Worm (Caenorhabditis elegans) whole organism, young adult: ENCODE measurements around the gene C04E6.7.
A peak's percentile ranks its signal among the peaks of the same experiment; 100 is the strongest.

ENCODE experiments used
- D2030.7 ChIP-seq: fragments of 200-800 bp; sonication (Bioruptor generic); IDR thresholded peaks from 2 replicates; pipeline ENCODE4 v1.3.6; 2022; ENCODE audit warnings: missing genetic modification reagents, missing genetic modification characterization, missing compliant biosample characterization
- F33H1.4 ChIP-seq: fragments of 200-800 bp; sonication (Bioruptor generic); IDR thresholded peaks from 2 replicates; pipeline ENCODE4 v1.3.6; 2022; ENCODE audit warnings: missing genetic modification reagents, missing genetic modification characterization, missing compliant biosample characterization
- F37B4.10 ChIP-seq: fragments of 200-800 bp; sonication (Bioruptor generic); IDR thresholded peaks from 2 replicates; pipeline ENCODE4 v1.3.6; 2022; ENCODE audit warnings: missing genetic modification characterization, missing compliant biosample characterization
- F39B2.1 ChIP-seq: fragments of 200-800 bp; sonication (Bioruptor generic); IDR thresholded peaks from 2 replicates; pipeline ENCODE4 v1.3.6; 2022; ENCODE audit warnings: missing genetic modification reagents, missing genetic modification characterization, missing compliant biosample characterization
- F55B11.4 ChIP-seq: sonication (generic microtip); optimal IDR thresholded peaks from 2 replicates; lab custom pipeline; 2016; ENCODE audit warnings: missing compliant biosample characterization, missing genetic modification characterization, borderline replicate concordance; ENCODE audit not compliant: insufficient read depth
- F57C9.4 ChIP-seq: sonication (generic microtip); optimal IDR thresholded peaks from 2 replicates; lab custom pipeline; 2017; ENCODE audit warnings: mild to moderate bottlenecking, missing genetic modification characterization, missing compliant biosample characterization
- K11D2.4 ChIP-seq: fragments of 200-800 bp; sonication (Bioruptor generic); IDR thresholded peaks from 2 replicates; pipeline ENCODE4 v1.3.6; 2022; ENCODE audit warnings: missing genetic modification reagents, missing genetic modification characterization, missing compliant biosample characterization
- T07F8.4 ChIP-seq: sonication (generic microtip); optimal IDR thresholded peaks from 2 replicates; lab custom pipeline; 2016; ENCODE audit warnings: mild to moderate bottlenecking, missing genetic modification characterization, moderate library complexity, missing compliant biosample characterization
- Y67H2A.10 ChIP-seq: fragments of 200-800 bp; sonication (Bioruptor generic); conservative IDR thresholded peaks from 2 replicates; pipeline ENCODE4 v1.3.6; 2022; ENCODE audit warnings: missing genetic modification reagents, missing genetic modification characterization, missing compliant biosample characterization
- Y79H2A.3 ChIP-seq: fragments of 200-800 bp; sonication (Bioruptor generic); conservative IDR thresholded peaks from 2 replicates; pipeline ENCODE4 v1.3.6; 2022; ENCODE audit warnings: missing genetic modification reagents, missing genetic modification characterization, missing compliant biosample characterization
- ZK185.1 ChIP-seq: sonication (generic microtip); optimal IDR thresholded peaks from 2 replicates; lab custom pipeline; 2016; ENCODE audit warnings: mild to moderate bottlenecking, missing genetic modification characterization, missing compliant biosample characterization; ENCODE audit not compliant: poor library complexity, severe bottlenecking
- aptf-3 ChIP-seq: fragments of 200-800 bp; sonication (Bioruptor generic); IDR thresholded peaks from 2 replicates; pipeline ENCODE4 v1.3.6; 2022; ENCODE audit warnings: missing genetic modification characterization, missing compliant biosample characterization
- athp-1 ChIP-seq: sonication (generic microtip); optimal IDR thresholded peaks from 2 replicates; lab custom pipeline; 2017; ENCODE audit warnings: mild to moderate bottlenecking, missing genetic modification characterization, missing compliant biosample characterization
- attf-3 ChIP-seq: fragments of 200-800 bp; sonication (Bioruptor generic); conservative IDR thresholded peaks from 2 replicates; pipeline ENCODE4 v1.3.6; 2022; ENCODE audit warnings: missing genetic modification reagents, missing genetic modification characterization, missing compliant biosample characterization
- attf-6 ChIP-seq: fragments of 200-800 bp; sonication (Bioruptor generic); IDR thresholded peaks from 2 replicates; pipeline ENCODE4 v1.3.6; 2022; ENCODE audit warnings: missing genetic modification reagents, missing genetic modification characterization, missing compliant biosample characterization
- bed-2 ChIP-seq: fragments of 200-800 bp; sonication (Bioruptor generic); IDR thresholded peaks from 2 replicates; pipeline ENCODE4 v1.3.6; 2022; ENCODE audit warnings: missing genetic modification reagents, missing genetic modification characterization, missing compliant biosample characterization
- cebp-2 ChIP-seq: fragments of 200-800 bp; sonication (Bioruptor generic); IDR thresholded peaks from 2 replicates; pipeline ENCODE4 v1.3.6; 2022; ENCODE audit warnings: missing genetic modification characterization, missing compliant biosample characterization
- ceh-91 ChIP-seq: fragments of 200-800 bp; sonication (Bioruptor generic); IDR thresholded peaks from 2 replicates; pipeline ENCODE4 v1.3.6; 2022; ENCODE audit warnings: missing genetic modification reagents, missing genetic modification characterization, missing compliant biosample characterization
- dpl-1 ChIP-seq: fragments of 150-350 bp; optimal IDR thresholded peaks from 2 replicates; lab custom pipeline; 2014; ENCODE audit warnings: missing biosample characterization, missing genetic modification reagents, missing genetic modification characterization
- efl-1 ChIP-seq: fragments of 150-350 bp; optimal IDR thresholded peaks from 2 replicates; lab custom pipeline; 2014; ENCODE audit warnings: missing biosample characterization, missing genetic modification reagents, missing genetic modification characterization
- fkh-3 ChIP-seq: sonication (generic microtip); optimal IDR thresholded peaks from 2 replicates; lab custom pipeline; 2016; ENCODE audit warnings: mild to moderate bottlenecking, missing genetic modification characterization, missing compliant biosample characterization
- gei-17 ChIP-seq: fragments of 200-800 bp; sonication (Bioruptor generic); optimal IDR thresholded peaks from 2 replicates; lab custom pipeline; 2018; ENCODE audit warnings: mild to moderate bottlenecking, missing genetic modification characterization, missing compliant biosample characterization
- hlh-12 ChIP-seq: sonication (generic microtip); optimal IDR thresholded peaks from 2 replicates; lab custom pipeline; 2016; ENCODE audit warnings: missing genetic modification characterization, missing compliant biosample characterization
- hlh-26 ChIP-seq: fragments of 200-800 bp; sonication (Bioruptor generic); conservative IDR thresholded peaks from 2 replicates; pipeline ENCODE4 v1.3.6; 2022; ENCODE audit warnings: missing genetic modification reagents, missing genetic modification characterization, missing compliant biosample characterization
- lag-1 ChIP-seq: fragments of 200-800 bp; sonication (Bioruptor generic); IDR thresholded peaks from 2 replicates; pipeline ENCODE4 v1.3.6; 2022; ENCODE audit warnings: missing genetic modification reagents, missing genetic modification characterization, missing compliant biosample characterization
- lin-26 ChIP-seq: fragments of 200-800 bp; sonication (Bioruptor generic); IDR thresholded peaks from 2 replicates; pipeline ENCODE4 v1.3.6; 2022; ENCODE audit warnings: missing genetic modification reagents, missing genetic modification characterization, missing compliant biosample characterization
- lin-35 ChIP-seq, 3 experiments: fragments of 150-350 bp in 2 of 3; sonication (generic microtip) in 1 of 3; optimal IDR thresholded peaks; 2 replicates each; lab custom pipeline; 2014 to 2018; ENCODE audit warnings: missing biosample characterization in 3 of 3, missing genetic modification characterization in 3 of 3, missing genetic modification reagents in 3 of 3
- lin-54 ChIP-seq: fragments of 200-800 bp; sonication (Bioruptor generic); optimal IDR thresholded peaks from 2 replicates; lab custom pipeline; 2018; ENCODE audit warnings: mild to moderate bottlenecking, missing genetic modification characterization, missing compliant biosample characterization
- madf-3 ChIP-seq: fragments of 200-800 bp; sonication (Bioruptor generic); IDR thresholded peaks from 2 replicates; pipeline ENCODE4 v1.3.6; 2022; ENCODE audit warnings: missing genetic modification reagents, missing genetic modification characterization, missing compliant biosample characterization
- madf-6 ChIP-seq: fragments of 200-800 bp; sonication (Bioruptor generic); IDR thresholded peaks from 2 replicates; pipeline ENCODE4 v1.3.6; 2022; ENCODE audit warnings: missing genetic modification reagents, missing genetic modification characterization, missing compliant biosample characterization
- nfya-1 ChIP-seq: sonication (generic microtip); optimal IDR thresholded peaks from 2 replicates; lab custom pipeline; 2017; ENCODE audit warnings: antibody characterized with exemption, missing compliant biosample characterization, missing genetic modification characterization, borderline replicate concordance; ENCODE audit not compliant: insufficient read depth
- nhr-27 ChIP-seq: fragments of 200-800 bp; sonication (Bioruptor generic); optimal IDR thresholded peaks from 2 replicates; lab custom pipeline; 2018; ENCODE audit warnings: mild to moderate bottlenecking, missing genetic modification characterization, moderate library complexity, missing compliant biosample characterization
- nhr-80 ChIP-seq: sonication (generic microtip); optimal IDR thresholded peaks from 2 replicates; lab custom pipeline; 2016; ENCODE audit warnings: missing genetic modification characterization, missing compliant biosample characterization
- nhr-90 ChIP-seq: sonication (generic microtip); optimal IDR thresholded peaks from 2 replicates; lab custom pipeline; 2016; ENCODE audit warnings: missing genotype, mild to moderate bottlenecking, missing genetic modification characterization, missing compliant biosample characterization
- pbrm-1 ChIP-seq: fragments of 200-800 bp; sonication (Bioruptor generic); IDR thresholded peaks from 2 replicates; pipeline ENCODE4 v1.3.6; 2022; ENCODE audit warnings: missing genetic modification reagents, missing genetic modification characterization, missing compliant biosample characterization
- somi-1 ChIP-seq: fragments of 200-800 bp; sonication (Bioruptor generic); optimal IDR thresholded peaks from 2 replicates; lab custom pipeline; 2018; ENCODE audit warnings: mild to moderate bottlenecking, missing genetic modification characterization, missing compliant biosample characterization
- zfh-2 ChIP-seq: fragments of 200-800 bp; sonication (Bioruptor generic); conservative IDR thresholded peaks from 2 replicates; pipeline ENCODE4 v1.3.6; 2022; ENCODE audit warnings: missing genetic modification reagents, missing genetic modification characterization, missing compliant biosample characterization
- zim-3 ChIP-seq: sonication (generic microtip); optimal IDR thresholded peaks from 2 replicates; lab custom pipeline; 2017; ENCODE audit warnings: mild to moderate bottlenecking, missing genetic modification characterization, moderate library complexity, missing compliant biosample characterization
- ztf-18 ChIP-seq: sonication (generic microtip); optimal IDR thresholded peaks from 2 replicates; lab custom pipeline; 2016; ENCODE audit warnings: missing genotype, mild to moderate bottlenecking, missing genetic modification characterization, missing compliant biosample characterization
- ztf-25 ChIP-seq: fragments of 200-800 bp; sonication (Bioruptor generic); IDR thresholded peaks from 2 replicates; pipeline ENCODE4 v1.3.6; 2022; ENCODE audit warnings: missing genetic modification reagents, missing genetic modification characterization, missing compliant biosample characterization
- ztf-3 ChIP-seq: fragments of 200-800 bp; sonication (Bioruptor generic); optimal IDR thresholded peaks from 2 replicates; lab custom pipeline; 2018; ENCODE audit warnings: mild to moderate bottlenecking, missing genetic modification characterization, missing compliant biosample characterization

C04E6.7 gene

ce11 chrV:5930588-5930987 lies 37.5 kb downstream of the C04E6.7 start, which contains the start of gene galt-1:
Gene galt-1, plus strand, starts transcription at chrV:5930905.
- TF ChIP-seq nhr-80 (tag; lab: Kevin White, UChicago) (peak; percentile 64), F57C9.4 (tag; lab: Kevin White, UChicago) (no peak)

- TF ChIP-seq D2030.7 (GFP tag; lab: Robert Waterston, UW) (no peak), nhr-27 (tag; lab: Kevin White, UChicago) (no peak), somi-1 (GFP tag; lab: Kevin White, UChicago) (no peak), bed-2 (GFP tag; lab: Robert Waterston, UW) (no peak), attf-6 (GFP tag; lab: Robert Waterston, UW) (no peak), athp-1 (tag; lab: Kevin White, UChicago) (no peak), aptf-3 (no peak), ztf-18 (tag; lab: Kevin White, UChicago) (no peak), K11D2.4 (no peak), fkh-3 (tag; lab: Kevin White, UChicago) (no peak), hlh-12 (tag; lab: Kevin White, UChicago) (no peak), Y79H2A.3 (GFP tag; lab: Robert Waterston, UW) (no peak), gei-17 (GFP tag; lab: Kevin White, UChicago) (no peak), zfh-2 (GFP tag; lab: Robert Waterston, UW) (no peak), F33H1.4 (GFP tag; lab: Robert Waterston, UW) (no peak), madf-3 (no peak), madf-6 (no peak), F55B11.4 (no peak)
These were observed 43.6 kb downstream of the C04E6.7 start, which contains the start of the genes M03F8.5 and M03F8.7 for ce11 chrV:5936691-5937090. Gene M03F8.5, minus strand, starts transcription at chrV:5936791. Gene M03F8.7, plus strand, starts transcription at chrV:5936939.

- no peak for TF ChIP-seq cebp-2
- peak; percentile 55 to 93 (median 77) for TF ChIP-seq lin-35 (GFP tag; optimal IDR thresholded peaks at IDR 0.05; lab: Kevin White, UChicago)
- TF ChIP-seq efl-1 (GFP tag; lab: Kevin White, UChicago): peak; percentile 83
- no peak for TF ChIP-seq ztf-3 (GFP tag; lab: Kevin White, UChicago)
- no peak for TF ChIP-seq nfya-1 (tag; lab: Kevin White, UChicago)
- peak; percentile 96 for TF ChIP-seq lin-54 (GFP tag; lab: Kevin White, UChicago)
- TF ChIP-seq attf-3: peak; percentile 98
- peak; percentile 87 for TF ChIP-seq dpl-1 (GFP tag; lab: Kevin White, UChicago)
- TF ChIP-seq, all 124 proteins: peak for 5
These were observed 46.5 kb downstream of the C04E6.7 start, which contains the start of gene syf-3 for ce11 chrV:5939503-5940072. Gene syf-3, plus strand, starts transcription at chrV:5940022.

- TF ChIP-seq lag-1 (GFP tag; lab: Robert Waterston, UW) (no peak), ZK185.1 (tag; lab: Kevin White, UChicago) (no peak), T07F8.4 (tag; lab: Kevin White, UChicago) (no peak), D2030.7 (GFP tag; lab: Robert Waterston, UW) (no peak), Y67H2A.10 (no peak), lin-26 (GFP tag; lab: Robert Waterston, UW) (no peak), F37B4.10 (GFP tag; lab: Robert Waterston, UW) (no peak), ceh-91 (no peak), ztf-25 (no peak), lin-54 (GFP tag; lab: Kevin White, UChicago) (no peak), zim-3 (no peak), F39B2.1 (GFP tag; lab: Robert Waterston, UW) (no peak), nhr-90 (tag; lab: Kevin White, UChicago) (no peak), hlh-26 (GFP tag; lab: Robert Waterston, UW) (no peak), ztf-18 (tag; lab: Kevin White, UChicago) (no peak), nhr-80 (tag; lab: Kevin White, UChicago) (no peak), attf-6 (GFP tag; lab: Robert Waterston, UW) (no peak), pbrm-1 (GFP tag; lab: Robert Waterston, UW) (no peak)
These were observed 50.1 kb downstream of the C04E6.7 start, which contains the start of gene pst-1 for ce11 chrV:5943167-5943566. Gene pst-1, plus strand, starts transcription at chrV:5943467.
